Worm (Caenorhabditis elegans) whole organism, midembryonic: ENCODE data around the gene srh-190.

Experiments
- flt-1 ChIP-seq: fragments of 200-800 bp; sonication (Bioruptor generic); IDR thresholded peaks from 2 replicates; pipeline ENCODE4 v1.3.6; 2022; ENCODE audit warnings: missing genetic modification characterization, missing compliant biosample characterization
- klf-2 ChIP-seq: fragments of 200-800 bp; sonication (Bioruptor generic); conservative IDR thresholded peaks from 2 replicates; pipeline ENCODE4 v1.3.6; 2022; ENCODE audit warnings: missing genetic modification reagents, missing genetic modification characterization, missing compliant biosample characterization

DNA sequence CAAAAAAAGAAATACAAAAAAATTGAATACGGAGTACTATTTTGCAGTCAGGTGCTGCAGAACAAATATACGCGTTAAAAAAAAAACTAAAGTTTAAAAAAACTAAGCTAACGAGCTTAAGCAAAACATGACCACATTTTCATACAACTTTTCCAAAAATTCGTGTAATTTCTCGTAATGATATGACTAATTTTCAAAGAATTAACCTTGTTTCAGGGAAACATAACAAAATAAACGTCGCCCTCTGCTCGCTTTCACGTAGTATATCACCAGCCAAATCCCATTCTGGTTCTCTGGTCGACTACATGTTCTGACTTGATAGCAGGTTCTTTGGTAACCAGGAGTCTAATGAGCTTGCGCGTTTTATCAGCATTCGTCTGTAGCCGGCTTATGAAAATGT lies 32.5 kb upstream of the srh-190 start:
- TF ChIP-seq flt-1 (no peak), klf-2 (no peak)
